Fruit fly (Drosophila melanogaster): ENCODE measurements around the gene CG32750.

CG32750 gene

dm6 chrX:6224225-6225190, 28.3 kb upstream of the CG32750 start, which contains the start of gene sqh (continued):
- TF ChIP-seq ara (GFP tag; IDR thresholded peaks at IDR 0.05) (peak; percentile 86), vvl (GFP tag; IDR thresholded peaks at IDR 0.05) (peak; percentile 93), CG43689 (GFP tag; IDR thresholded peaks at IDR 0.05) (peak; percentile 64; the same call in 1 of the 2 replicates), Mad (GFP tag; optimal IDR thresholded peaks at IDR 0.05) (peak; percentile 79), Rfx (GFP tag; IDR thresholded peaks at IDR 0.05) (peak; percentile 95), eyg (GFP tag; optimal IDR thresholded peaks at IDR 0.05) (no peak), zfh2 (GFP tag; optimal IDR thresholded peaks at IDR 0.05) (peak; percentile 49), fd102C (GFP tag; optimal IDR thresholded peaks at IDR 0.05) (no peak), CG7745 (tag; optimal IDR thresholded peaks at IDR 0.05) (no peak), HmgD (GFP tag; optimal IDR thresholded peaks at IDR 0.05) (no peak), emc (GFP tag; optimal IDR thresholded peaks at IDR 0.05) (no peak), Atf-2 (GFP tag; optimal IDR thresholded peaks at IDR 0.05) (peak; percentile 24), B-H2 (GFP tag; optimal IDR thresholded peaks at IDR 0.05) (peak; percentile 77), CG6854 (GFP tag; optimal IDR thresholded peaks at IDR 0.05) (peak; percentile 76), CG31388 (GFP tag; optimal IDR thresholded peaks at IDR 0.05) (peak; percentile 72), CG4404 (GFP tag; IDR thresholded peaks at IDR 0.05) (peak; percentile 87), CG4707 (GFP tag; optimal IDR thresholded peaks at IDR 0.05) (peak; percentile 78), Sin3A (optimal IDR thresholded peaks at IDR 0.05) (no peak), Ptx1 (GFP tag; IDR thresholded peaks at IDR 0.05) (peak; percentile 94), zfh1 (GFP tag; IDR thresholded peaks at IDR 0.05) (peak; percentile 89), HLH3B (GFP tag; IDR thresholded peaks at IDR 0.05) (peak; percentile 90), sob (GFP tag; IDR thresholded peaks at IDR 0.05) (peak; percentile 91), vnd (GFP tag; IDR thresholded peaks at IDR 0.05; ENCODE audit: partially characterized antibody) (no peak), gro (GFP tag; optimal IDR thresholded peaks at IDR 0.05) (no peak), Taf1 (GFP tag; IDR thresholded peaks at IDR 0.05) (peak; percentile 81; the same call in 1 of the 2 replicates), wor (GFP tag; IDR thresholded peaks at IDR 0.05) (peak; percentile 81), Opbp (GFP tag; IDR thresholded peaks at IDR 0.05; ENCODE audit: partially characterized antibody) (no peak), Lpt (GFP tag; optimal IDR thresholded peaks at IDR 0.05) (no peak), HLH4C (GFP tag; IDR thresholded peaks at IDR 0.05; ENCODE audit: partially characterized antibody) (no peak), exex (tag; optimal IDR thresholded peaks at IDR 0.05) (peak; percentile 57), CG6654 (GFP tag; optimal IDR thresholded peaks at IDR 0.05) (peak; percentile 39), maf-S (GFP tag; optimal IDR thresholded peaks at IDR 0.05) (no peak), CG14860 (GFP tag; IDR thresholded peaks at IDR 0.05; ENCODE audit: partially characterized antibody) (no peak), odd (GFP tag; optimal IDR thresholded peaks at IDR 0.05) (peak; percentile 92), kah (GFP tag; optimal IDR thresholded peaks at IDR 0.05) (peak; percentile 77), ash1 (GFP tag; optimal IDR thresholded peaks at IDR 0.05) (no peak), CG12659 (GFP tag; optimal IDR thresholded peaks at IDR 0.05) (peak; percentile 93), cg (GFP tag; optimal IDR thresholded peaks at IDR 0.05) (peak; percentile 98), CG2889 (GFP tag; IDR thresholded peaks at IDR 0.05) (peak; percentile 87), CG16779 (GFP tag; IDR thresholded peaks at IDR 0.05) (peak; percentile 60; the same call in 1 of the 2 replicates), her (GFP tag; optimal IDR thresholded peaks at IDR 0.05) (no peak), klu (GFP tag; IDR thresholded peaks at IDR 0.05) (peak; percentile 82), rib (GFP tag; IDR thresholded peaks at IDR 0.05) (peak; percentile 83; the same call in 1 of the 2 replicates), sim (GFP tag; IDR thresholded peaks at IDR 0.05) (0 out of 2 replicates have a peak, but pooled peaks have one; percentile 37), CG10321 (GFP tag; IDR thresholded peaks at IDR 0.05) (peak; percentile 63; the same call in 1 of the 2 replicates), Six4 (GFP tag; optimal IDR thresholded peaks at IDR 0.05) (peak; percentile 56), sug (tag; optimal IDR thresholded peaks at IDR 0.05) (peak; percentile 86), ems (GFP tag; optimal IDR thresholded peaks at IDR 0.05) (peak; percentile 60), CG10543 (GFP tag; optimal IDR thresholded peaks at IDR 0.05) (peak; percentile 93)
